Worm (Caenorhabditis elegans) whole organism, young adult: ENCODE measurements around the gene K01A12.2.

ENCODE experiments used
- Y53G8AR.9 ChIP-seq: fragments of 200-800 bp; sonication (Bioruptor generic); conservative IDR thresholded peaks from 2 replicates; pipeline ENCODE4 v1.3.6; 2022; ENCODE audit warnings: missing genetic modification reagents, missing genetic modification characterization, missing compliant biosample characterization
- Y56A3A.18 ChIP-seq: fragments of 200-800 bp; sonication (Bioruptor generic); IDR thresholded peaks from 2 replicates; pipeline ENCODE4 v1.3.6; 2022; ENCODE audit warnings: missing genetic modification reagents, missing genetic modification characterization, missing compliant biosample characterization
- ama-1 ChIP-seq, 3 experiments: fragments of 150-350 bp in 1 of 3; sonication (generic microtip) in 2 of 3; optimal IDR thresholded peaks; 2 replicates each; lab custom pipeline; 2014 to 2018; ENCODE audit warnings: missing biosample characterization in 2 of 3, missing genetic modification characterization in 2 of 3, missing genetic modification reagents in 2 of 3
- attf-3 ChIP-seq: fragments of 200-800 bp; sonication (Bioruptor generic); conservative IDR thresholded peaks from 2 replicates; pipeline ENCODE4 v1.3.6; 2022; ENCODE audit warnings: missing genetic modification reagents, missing genetic modification characterization, missing compliant biosample characterization
- ccch-3 ChIP-seq: fragments of 200-800 bp; sonication (Bioruptor generic); optimal IDR thresholded peaks from 2 replicates; lab custom pipeline; 2018; ENCODE audit warnings: mild to moderate bottlenecking, missing genetic modification characterization, missing compliant biosample characterization
- egl-44 ChIP-seq: fragments of 200-800 bp; sonication (Bioruptor generic); IDR thresholded peaks from 2 replicates; pipeline ENCODE4 v1.3.6; 2022; ENCODE audit warnings: missing genetic modification reagents, missing genetic modification characterization, missing compliant biosample characterization
- mxl-1 ChIP-seq: sonication (generic microtip); optimal IDR thresholded peaks from 2 replicates; lab custom pipeline; 2016; ENCODE audit warnings: missing genetic modification characterization, missing compliant biosample characterization
- sdz-38 ChIP-seq: sonication (generic microtip); optimal IDR thresholded peaks from 2 replicates; lab custom pipeline; 2016; ENCODE audit warnings: missing genotype, missing genetic modification characterization, missing compliant biosample characterization
- tbp1 ChIP-seq: fragments of 200-800 bp; sonication (Bioruptor generic); optimal IDR thresholded peaks from 2 replicates; lab custom pipeline; 2018; ENCODE audit warnings: mild to moderate bottlenecking, missing genetic modification characterization, missing compliant biosample characterization

DNA sequence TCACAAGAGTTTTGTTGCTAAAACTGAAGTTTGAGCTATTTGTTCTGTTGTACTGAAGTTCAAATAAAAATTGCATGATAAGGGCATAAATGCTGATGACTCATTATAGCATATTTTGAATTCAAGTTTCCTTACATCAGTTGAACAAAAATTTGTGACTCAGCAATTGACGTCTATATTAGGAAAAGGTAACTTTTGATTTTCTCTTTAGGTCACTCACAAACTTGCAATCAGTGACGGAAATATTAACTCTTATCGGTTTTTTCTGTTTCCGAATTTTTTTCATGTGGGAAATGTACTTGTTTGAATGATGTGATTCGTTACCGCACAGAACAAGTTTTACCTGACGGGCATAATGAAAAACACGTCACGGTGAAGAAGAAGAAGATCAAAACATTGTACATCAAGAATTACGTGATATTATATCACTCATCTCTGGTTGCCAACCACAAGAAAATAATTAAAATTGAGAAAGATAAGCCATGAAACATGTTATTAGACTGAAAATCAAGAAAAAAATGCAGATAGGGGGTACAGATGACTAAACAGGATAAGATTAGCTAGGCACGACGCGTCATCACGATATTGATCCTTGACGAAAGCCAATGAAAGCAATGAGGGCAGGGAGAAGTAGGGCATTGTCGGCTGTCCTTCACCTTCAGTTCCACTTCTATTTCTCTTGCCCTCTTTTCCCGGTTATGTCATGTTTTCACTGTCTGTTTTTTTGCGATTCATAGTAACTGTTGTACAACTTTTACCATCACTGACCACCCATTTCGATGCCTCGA, 49.3 kb upstream of the K01A12.2 start:
- no peak for TF ChIP-seq ccch-3 (GFP tag; lab: Kevin White, UChicago)
- no peak for TF ChIP-seq tbp1
- no peak for TF ChIP-seq Y53G8AR.9 (GFP tag; lab: Robert Waterston, UW)
- no peak for TF ChIP-seq attf-3
- TF ChIP-seq mxl-1 (tag; lab: Kevin White, UChicago): no peak
- TF ChIP-seq ama-1 (optimal IDR thresholded peaks at IDR 0.05; lab: Kevin White, UChicago): no peak
- TF ChIP-seq ama-1 (GFP tag; optimal IDR thresholded peaks at IDR 0.05; lab: Kevin White, UChicago): no peak
- TF ChIP-seq egl-44 (GFP tag; lab: Robert Waterston, UW): no peak
- TF ChIP-seq sdz-38 (tag; lab: Kevin White, UChicago): no peak
- no peak for TF ChIP-seq Y56A3A.18 (GFP tag; lab: Robert Waterston, UW)
